Fruit fly (Drosophila melanogaster) whole organism: ENCODE data around the gene PK1-R.

Experiments used
- CG8478 ChIP-seq: fragments of >200 bp; optimal IDR thresholded peaks from 2 replicates; lab custom pipeline; 2018; ENCODE audit warnings: inconsistent platforms
- Dll ChIP-seq: fragments of >200 bp; optimal IDR thresholded peaks from 2 replicates; lab custom pipeline; 2017
- EcR ChIP-seq, 2 experiments: fragments of >200 bp; optimal IDR thresholded peaks; 2 replicates each; lab custom pipeline; 2017; ENCODE audit warnings: missing biosample characterization in 2 of 2, missing genetic modification characterization in 2 of 2, missing genetic modification reagents in 2 of 2
- psq ChIP-seq: fragments of >200 bp; optimal IDR thresholded peaks from 2 replicates; lab custom pipeline; 2017

DNA sequence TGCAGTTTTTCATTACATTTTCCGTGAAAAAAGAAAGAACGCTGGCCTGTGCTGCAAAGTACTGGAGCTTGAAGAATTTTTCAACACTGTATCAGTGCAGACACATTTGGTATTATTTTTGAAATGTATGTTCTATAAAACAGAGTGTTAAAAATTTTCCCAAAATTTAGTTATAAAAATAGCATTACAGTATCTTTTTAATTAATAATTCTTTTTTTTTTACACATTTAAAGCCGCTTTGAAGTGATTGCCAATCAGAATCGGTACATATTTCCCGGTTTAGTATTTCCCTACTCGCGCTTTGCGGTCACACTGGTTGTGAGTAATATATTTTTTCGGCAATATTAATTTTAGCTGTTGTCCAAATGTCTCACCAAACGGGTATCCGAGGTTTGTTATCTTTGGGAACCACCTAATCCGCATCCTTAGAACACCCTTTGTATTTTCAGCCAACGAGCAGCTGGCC, 19.5 kb upstream of the PK1-R start, which contains the start of the genes Abi and twf:
- TF ChIP-seq psq (lab: Kevin White, UChicago) (no peak), Dll (lab: Kevin White, UChicago) (no peak), EcR (GFP tag; optimal IDR thresholded peaks at IDR 0.05; lab: Kevin White, UChicago) (no peak), CG8478 (lab: Kevin White, UChicago) (no peak)
